Worm (Caenorhabditis elegans): ENCODE data around the gene nhr-91.

DNA sequence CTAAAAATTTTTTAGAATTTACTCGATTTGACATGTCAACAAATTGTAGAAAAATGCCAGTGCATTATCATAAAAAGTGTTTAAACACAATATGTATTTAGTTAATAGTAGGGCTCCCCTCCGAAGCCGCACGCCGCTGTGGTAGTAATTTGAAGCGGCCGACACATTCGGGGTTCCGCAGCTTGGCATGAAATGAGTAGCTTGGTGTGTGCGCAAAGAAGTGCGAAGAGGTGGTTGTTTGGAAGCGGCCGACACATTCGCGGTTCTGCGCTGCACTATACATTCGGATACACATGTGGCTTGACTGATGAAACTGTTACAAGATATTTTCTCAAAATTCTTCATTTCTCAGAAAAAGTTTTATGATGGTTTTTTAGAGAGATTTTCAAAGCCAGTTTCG lies 23.6 kb upstream of the nhr-91 start:
- TF ChIP-seq nhr-237 (tag; optimal IDR thresholded peaks at IDR 0.05) = no peak
- TF ChIP-seq F13H6.1 (tag; optimal IDR thresholded peaks at IDR 0.05) = no peak
- TF ChIP-seq Y55F3AM.14 (GFP tag; optimal IDR thresholded peaks at IDR 0.05) = no peak
- TF ChIP-seq blmp-1 (tag; optimal IDR thresholded peaks at IDR 0.05; ENCODE audit: insufficient read depth) = no peak
- TF ChIP-seq mbf-1 (tag; optimal IDR thresholded peaks at IDR 0.05) = no peak
- no peak for TF ChIP-seq ZK546.5 (tag; optimal IDR thresholded peaks at IDR 0.05)
- no peak for TF ChIP-seq C34F6.9 (tag; optimal IDR thresholded peaks at IDR 0.05)
- no peak for TF ChIP-seq ama-1 (optimal IDR thresholded peaks at IDR 0.05)
- no peak for TF ChIP-seq ztf-11 (tag; optimal IDR thresholded peaks at IDR 0.05)
- no peak for TF ChIP-seq lin-39 (tag; optimal IDR thresholded peaks at IDR 0.05)
- no peak for TF ChIP-seq skn-1 (tag; optimal IDR thresholded peaks at IDR 0.05)
- peak; percentile 58 for TF ChIP-seq snpc-4 (tag; optimal IDR thresholded peaks at IDR 0.05)
- TF ChIP-seq nhr-25 (tag; optimal IDR thresholded peaks at IDR 0.05) = no peak
